Worm (Caenorhabditis elegans) whole organism, late embryonic: ENCODE results near the gene amx-1.

Experiments
- ama-1 ChIP-seq: fragments of 150-350 bp; optimal IDR thresholded peaks from 2 replicates; lab custom pipeline; 2014
- dve-1 ChIP-seq: sonication (generic microtip); optimal IDR thresholded peaks from 2 replicates; lab custom pipeline; 2017; ENCODE audit warnings: antibody characterized with exemption, mild to moderate bottlenecking, missing genetic modification characterization, missing compliant biosample characterization
- elt-2 ChIP-seq: sonication (generic microtip); optimal IDR thresholded peaks from 2 replicates; lab custom pipeline; 2016; ENCODE audit warnings: missing genetic modification reagents, missing genetic modification characterization, missing compliant biosample characterization
- ets-4 ChIP-seq: sonication (generic microtip); optimal IDR thresholded peaks from 2 replicates; lab custom pipeline; 2016; ENCODE audit warnings: missing genetic modification characterization, missing compliant biosample characterization
- fkh-6 ChIP-seq: sonication (generic microtip); optimal IDR thresholded peaks from 2 replicates; lab custom pipeline; 2016; ENCODE audit warnings: missing genetic modification characterization, missing compliant biosample characterization
- hlh-6 ChIP-seq: sonication (generic microtip); optimal IDR thresholded peaks from 2 replicates; lab custom pipeline; 2016; ENCODE audit warnings: missing genotype, missing genetic modification characterization, missing compliant biosample characterization
- lin-11 ChIP-seq: fragments of 200-800 bp; sonication (Bioruptor generic); optimal IDR thresholded peaks from 2 replicates; lab custom pipeline; 2018; ENCODE audit warnings: mild to moderate bottlenecking, missing genetic modification characterization, missing compliant biosample characterization
- nfya-1 ChIP-seq: sonication (generic microtip); optimal IDR thresholded peaks from 2 replicates; lab custom pipeline; 2017; ENCODE audit warnings: missing genetic modification characterization, mild to moderate bottlenecking, missing compliant biosample characterization, antibody characterized with exemption, moderate library complexity
- pha-4 ChIP-seq: fragments of 150-350 bp; optimal IDR thresholded peaks from 2 replicates; lab custom pipeline; 2018; ENCODE audit warnings: missing biosample characterization, missing genetic modification reagents, missing genetic modification characterization
- rnt-1 ChIP-seq: sonication (generic microtip); optimal IDR thresholded peaks from 2 replicates; lab custom pipeline; 2016; ENCODE audit warnings: missing genetic modification characterization, missing compliant biosample characterization
- tbx-7 ChIP-seq: sonication (generic microtip); optimal IDR thresholded peaks from 2 replicates; lab custom pipeline; 2016; ENCODE audit warnings: missing genotype, missing genetic modification characterization, missing compliant biosample characterization

DNA sequence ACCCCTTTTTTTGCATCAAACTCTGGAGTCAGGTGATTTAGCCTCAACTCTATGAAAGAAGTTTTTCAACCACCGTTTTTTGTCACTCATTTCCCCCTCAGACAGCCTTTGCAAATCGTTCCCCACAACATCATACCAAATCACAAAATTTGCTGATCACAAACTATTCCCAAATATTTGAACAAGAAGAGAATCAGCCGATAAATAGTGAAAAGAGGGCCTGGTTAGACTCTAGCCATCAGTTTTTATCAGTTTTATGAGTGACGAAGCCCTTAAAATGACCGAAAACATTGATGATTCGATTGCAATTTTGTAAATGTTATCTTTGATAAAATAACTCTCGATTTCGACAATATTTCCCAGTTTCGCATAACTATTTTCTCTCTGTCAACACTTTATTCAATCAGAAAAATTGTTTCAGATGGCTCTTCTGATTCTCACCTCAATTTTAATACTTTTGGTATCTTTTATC, 12.6 kb downstream of the amx-1 start, which contains the start of gene cyp-25A2:
- TF ChIP-seq rnt-1 (tag; lab: Kevin White, UChicago) (no peak), pha-4 (no peak), nfya-1 (tag; lab: Kevin White, UChicago) (no peak), ama-1 (lab: Kevin White, UChicago) (no peak), fkh-6 (tag; lab: Kevin White, UChicago) (no peak), tbx-7 (tag; lab: Kevin White, UChicago) (no peak), lin-11 (tag; lab: Kevin White, UChicago) (no peak), dve-1 (tag; lab: Kevin White, UChicago) (no peak), ets-4 (tag; lab: Kevin White, UChicago) (no peak), elt-2 (tag; lab: Kevin White, UChicago) (peak; percentile 51), hlh-6 (tag; lab: Kevin White, UChicago) (no peak)
